Fruit fly (Drosophila melanogaster) whole organism, embryonic: ENCODE results near the gene Cyp4ac1.
A peak's percentile ranks its signal among the peaks of the same experiment; 100 is the strongest.

Experiments used
- CG14050 ChIP-seq: fragments of 200-800 bp; sonication (Bioruptor generic); IDR thresholded peaks from 3 replicates; pipeline ENCODE4 v1.3.6; 2022; ENCODE audit warnings: missing biosample characterization, missing genetic modification characterization
- CG31224 ChIP-seq: fragments of 200-800 bp; sonication (Bioruptor generic); IDR thresholded peaks from 2 replicates; pipeline ENCODE4 v1.3.6; 2022; ENCODE audit warnings: missing biosample characterization, missing genetic modification characterization
- CG32532 ChIP-seq: fragments of 200-800 bp; sonication (Bioruptor generic); IDR thresholded peaks from 2 replicates; pipeline ENCODE4 v1.3.6; 2022; ENCODE audit warnings: missing biosample characterization, missing genetic modification characterization
- CHES-1-like ChIP-seq: fragments of 200-800 bp; sonication (Bioruptor generic); optimal IDR thresholded peaks from 2 replicates; lab custom pipeline; 2016; ENCODE audit warnings: missing biosample characterization, missing genetic modification characterization
- ERR ChIP-seq: fragments of 200-800 bp; sonication (Bioruptor generic); optimal IDR thresholded peaks from 2 replicates; lab custom pipeline; 2016; ENCODE audit warnings: missing biosample characterization, missing genetic modification characterization
- Eip74EF ChIP-seq, 2 experiments: fragments of 200-800 bp in 1 of 2; fragments of >200 bp in 1 of 2; sonication (Bioruptor generic) in 1 of 2; optimal IDR thresholded peaks; 2 replicates each; lab custom pipeline; 2017 to 2019; ENCODE audit warnings: missing biosample characterization in 2 of 2, missing genetic modification characterization in 2 of 2, mild to moderate bottlenecking in 1 of 2, moderate library complexity in 1 of 2
- Lpt ChIP-seq: fragments of >200 bp; optimal IDR thresholded peaks from 2 replicates; lab custom pipeline; 2018; ENCODE audit warnings: missing biosample characterization, missing genetic modification characterization
- Rfx ChIP-seq: fragments of 200-800 bp; sonication (Bioruptor generic); IDR thresholded peaks from 2 replicates; pipeline ENCODE4 v1.3.6; 2022; ENCODE audit warnings: missing biosample characterization, missing genetic modification characterization
- abd-A ChIP-seq: fragments of 200-800 bp; sonication (Bioruptor generic); optimal IDR thresholded peaks from 3 replicates; lab custom pipeline; 2019; ENCODE audit warnings: missing biosample characterization, mild to moderate bottlenecking, missing genetic modification characterization, moderate library complexity
- dysf ChIP-seq: fragments of 200-800 bp; sonication (Bioruptor generic); IDR thresholded peaks from 3 replicates; pipeline ENCODE4 v1.3.6; 2022; ENCODE audit warnings: missing biosample characterization, missing genetic modification characterization
- gfzf ChIP-seq: fragments of 200-800 bp; sonication (Bioruptor generic); optimal IDR thresholded peaks from 2 replicates; lab custom pipeline; 2016; ENCODE audit warnings: missing biosample characterization, mild to moderate bottlenecking, missing genetic modification characterization, moderate library complexity
- org-1 ChIP-seq: fragments of 200-800 bp; sonication (Bioruptor generic); optimal IDR thresholded peaks from 2 replicates; lab custom pipeline; 2017; ENCODE audit warnings: missing biosample characterization, missing genetic modification characterization
- rib ChIP-seq: fragments of 200-800 bp; sonication (Bioruptor generic); IDR thresholded peaks from 2 replicates; pipeline ENCODE4 v1.3.6; 2022; ENCODE audit warnings: missing biosample characterization, missing genetic modification characterization
- stc ChIP-seq: fragments of 200-800 bp; sonication (Bioruptor generic); IDR thresholded peaks from 2 replicates; pipeline ENCODE4 v1.3.6; 2022; ENCODE audit warnings: missing biosample characterization, missing genetic modification characterization

DNA sequence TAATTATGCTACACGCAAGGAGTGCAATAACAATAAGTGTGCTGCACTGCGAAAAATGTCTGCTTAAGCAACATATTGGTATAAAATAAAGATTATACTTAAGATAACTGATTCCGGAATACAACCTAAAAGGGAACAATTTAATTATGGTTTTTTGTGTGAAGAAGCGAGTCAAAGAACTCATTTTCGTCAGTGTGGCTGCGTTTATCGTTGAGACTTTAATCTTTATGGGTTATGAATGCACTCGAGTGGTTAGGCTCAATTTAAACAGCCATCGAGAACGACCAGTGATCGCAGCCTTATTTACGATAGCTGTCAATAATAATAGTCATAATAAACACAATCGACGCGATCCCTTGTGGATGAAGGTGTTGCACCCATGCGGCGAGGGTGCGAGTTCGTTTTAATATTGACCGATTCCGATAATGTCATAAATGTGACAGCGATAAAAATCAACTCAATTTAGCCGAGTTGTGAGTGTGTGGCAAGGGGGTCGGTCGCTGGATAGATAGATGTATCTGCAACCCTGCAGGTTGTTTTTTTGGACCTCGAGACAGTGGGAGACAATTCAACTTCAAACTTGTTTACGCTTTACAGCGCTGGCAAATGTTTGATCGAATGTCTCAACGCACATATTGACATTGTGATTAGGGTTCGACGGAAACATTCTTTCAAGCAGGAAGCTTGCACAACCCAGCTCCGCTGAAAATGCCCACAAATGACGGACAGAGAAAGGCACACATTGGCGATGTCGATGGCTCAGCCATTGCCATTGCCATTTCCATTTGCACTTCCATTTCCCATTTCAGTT lies 7.6 kb upstream of the Cyp4ac1 start:
- TF ChIP-seq stc (GFP tag; lab: Robert Waterston, UW), result peak; percentile 21; the same call in 1 of the 2 replicates
- TF ChIP-seq dysf, result peak; percentile 50; the same call in 1 of the 3 replicates
- no peak for TF ChIP-seq CHES-1-like (GFP tag; lab: Kevin White, UChicago)
- no peak for TF ChIP-seq rib
- no peak for TF ChIP-seq CG32532
- peak in 1 of 2 experiments; percentile 39 for TF ChIP-seq Eip74EF (GFP tag; optimal IDR thresholded peaks at IDR 0.05; lab: Kevin White, UChicago)
- TF ChIP-seq Lpt (GFP tag; lab: Kevin White, UChicago), result no peak
- no peak for TF ChIP-seq Rfx
- no peak for TF ChIP-seq CG31224 (GFP tag; lab: Robert Waterston, UW)
- no peak for TF ChIP-seq gfzf (GFP tag; lab: Kevin White, UChicago)
- TF ChIP-seq ERR (GFP tag; lab: Kevin White, UChicago), result no peak
- TF ChIP-seq CG14050 (GFP tag; lab: Robert Waterston, UW), result no peak
- TF ChIP-seq abd-A, result peak; percentile 29
- peak; percentile 57 for TF ChIP-seq org-1 (GFP tag; lab: Kevin White, UChicago)
